Fruit fly (Drosophila melanogaster) whole organism, embryonic: ENCODE measurements around the gene Ugt316A1.

Source experiments
- Bdp1 ChIP-seq: fragments of 200-800 bp; sonication (Bioruptor generic); optimal IDR thresholded peaks from 3 replicates; lab custom pipeline; 2016; ENCODE audit warnings: missing biosample characterization, missing genetic modification characterization
- Bteb2 ChIP-seq: fragments of 200-800 bp; sonication (Bioruptor generic); optimal IDR thresholded peaks from 2 replicates; lab custom pipeline; 2016; ENCODE audit warnings: missing biosample characterization, missing genetic modification characterization
- CG10274 ChIP-seq: fragments of 200-800 bp; sonication (Bioruptor generic); optimal IDR thresholded peaks from 3 replicates; lab custom pipeline; 2017; ENCODE audit warnings: missing biosample characterization, mild to moderate bottlenecking, missing genetic modification characterization
- CG11093 ChIP-seq: fragments of 200-800 bp; sonication (Bioruptor generic); IDR thresholded peaks from 3 replicates; pipeline ENCODE4 v1.3.6; 2022; ENCODE audit warnings: missing biosample characterization, missing genetic modification characterization
- CG12155 ChIP-seq: fragments of 200-800 bp; sonication (Bioruptor generic); optimal IDR thresholded peaks from 3 replicates; lab custom pipeline; 2016; ENCODE audit warnings: missing biosample characterization, missing genetic modification characterization
- CG13775 ChIP-seq: fragments of 200-800 bp; sonication (Bioruptor generic); optimal IDR thresholded peaks from 3 replicates; lab custom pipeline; 2017; ENCODE audit warnings: missing biosample characterization, mild to moderate bottlenecking, missing genetic modification characterization
- CG14014 ChIP-seq: fragments of 200-800 bp; sonication (Bioruptor generic); IDR thresholded peaks from 2 replicates; pipeline ENCODE4 v1.3.6; 2022; ENCODE audit warnings: missing biosample characterization, missing genetic modification characterization
- CG14710 ChIP-seq: fragments of 200-800 bp; sonication (Bioruptor generic); optimal IDR thresholded peaks from 3 replicates; lab custom pipeline; 2019; ENCODE audit warnings: missing biosample characterization, mild to moderate bottlenecking, missing genetic modification characterization, moderate library complexity
- CG15011 ChIP-seq: fragments of 200-800 bp; sonication (Bioruptor generic); optimal IDR thresholded peaks from 3 replicates; lab custom pipeline; 2018; ENCODE audit warnings: missing biosample characterization, mild to moderate bottlenecking, missing genetic modification characterization
- CG17568 ChIP-seq: fragments of 200-800 bp; sonication (Bioruptor generic); optimal IDR thresholded peaks from 2 replicates; lab custom pipeline; 2018; ENCODE audit warnings: missing biosample characterization, mild to moderate bottlenecking, missing genetic modification characterization, moderate library complexity
- CG1832 ChIP-seq: fragments of 200-800 bp; sonication (Bioruptor generic); optimal IDR thresholded peaks from 2 replicates; lab custom pipeline; 2017; ENCODE audit warnings: missing biosample characterization, mild to moderate bottlenecking, missing genetic modification characterization, inconsistent platforms
- CG2120 ChIP-seq: fragments of 200-800 bp; sonication (Bioruptor generic); optimal IDR thresholded peaks from 3 replicates; lab custom pipeline; 2016; ENCODE audit warnings: missing biosample characterization, missing genetic modification characterization
- CG2129 ChIP-seq: fragments of 200-800 bp; sonication (Bioruptor generic); IDR thresholded peaks from 2 replicates; pipeline ENCODE4 v1.3.6; 2022; ENCODE audit warnings: missing biosample characterization, missing genetic modification characterization; ENCODE audit not compliant: partially characterized antibody
- CG3065 ChIP-seq: fragments of 200-800 bp; sonication (Bioruptor generic); optimal IDR thresholded peaks from 2 replicates; lab custom pipeline; 2016; ENCODE audit warnings: missing biosample characterization, missing genetic modification characterization
- CG33557 ChIP-seq: fragments of 200-800 bp; sonication (Bioruptor generic); optimal IDR thresholded peaks from 2 replicates; lab custom pipeline; 2019; ENCODE audit warnings: missing biosample characterization, mild to moderate bottlenecking, missing genetic modification characterization, moderate library complexity
- CG4854 ChIP-seq: fragments of 200-800 bp; sonication (Bioruptor generic); optimal IDR thresholded peaks from 2 replicates; lab custom pipeline; 2016; ENCODE audit warnings: missing biosample characterization, missing genetic modification characterization, inconsistent platforms
- CG6175 ChIP-seq: fragments of 200-800 bp; sonication (Bioruptor generic); IDR thresholded peaks from 3 replicates; pipeline ENCODE4 v1.3.6; 2022; ENCODE audit warnings: missing biosample characterization, missing genetic modification characterization
- CG6272 ChIP-seq: fragments of 200-800 bp; sonication (Bioruptor generic); IDR thresholded peaks from 2 replicates; pipeline ENCODE4 v1.3.6; 2022; ENCODE audit warnings: missing biosample characterization, missing genetic modification characterization
- CG7372 ChIP-seq: fragments of 200-800 bp; sonication (Bioruptor generic); IDR thresholded peaks from 2 replicates; pipeline ENCODE4 v1.3.6; 2022; ENCODE audit warnings: missing biosample characterization, missing genetic modification characterization
- CG7839 ChIP-seq: fragments of 200-800 bp; sonication (Bioruptor generic); optimal IDR thresholded peaks from 3 replicates; lab custom pipeline; 2018; ENCODE audit warnings: missing biosample characterization, mild to moderate bottlenecking, missing genetic modification characterization, moderate library complexity
- CG8089 ChIP-seq: fragments of 200-800 bp; sonication (Bioruptor generic); optimal IDR thresholded peaks from 3 replicates; lab custom pipeline; 2016; ENCODE audit warnings: missing biosample characterization, missing genetic modification characterization
- CrebB ChIP-seq: fragments of 200-800 bp; sonication (Bioruptor generic); optimal IDR thresholded peaks from 3 replicates; lab custom pipeline; 2018; ENCODE audit warnings: missing biosample characterization, mild to moderate bottlenecking, missing genetic modification characterization
- Dad ChIP-seq: fragments of 200-800 bp; sonication (Bioruptor generic); optimal IDR thresholded peaks from 3 replicates; lab custom pipeline; 2016; ENCODE audit warnings: missing biosample characterization, missing genetic modification characterization
- Dip2 ChIP-seq: fragments of 200-800 bp; sonication (Bioruptor generic); IDR thresholded peaks from 2 replicates; pipeline ENCODE4 v1.3.6; 2022; ENCODE audit warnings: missing biosample characterization, missing genetic modification characterization
- GATAe ChIP-seq: fragments of 200-800 bp; sonication (Bioruptor generic); conservative IDR thresholded peaks from 2 replicates; pipeline ENCODE4 v1.3.6; 2022; ENCODE audit warnings: missing biosample characterization, missing genetic modification characterization
- Hr39 ChIP-seq: fragments of >200 bp; optimal IDR thresholded peaks from 2 replicates; lab custom pipeline; 2017
- MESR4 ChIP-seq: fragments of 200-800 bp; sonication (Bioruptor generic); optimal IDR thresholded peaks from 2 replicates; lab custom pipeline; 2018; ENCODE audit warnings: missing biosample characterization, mild to moderate bottlenecking, missing genetic modification characterization, moderate library complexity
- Mad ChIP-seq: fragments of 200-800 bp; sonication (Bioruptor generic); optimal IDR thresholded peaks from 2 replicates; lab custom pipeline; 2016; ENCODE audit warnings: missing biosample characterization, missing genetic modification characterization
- Nf-YC ChIP-seq: fragments of 200-800 bp; optimal IDR thresholded peaks from 3 replicates; lab custom pipeline; 2019; ENCODE audit warnings: missing biosample characterization, mild to moderate bottlenecking, missing genetic modification characterization, moderate library complexity
- Side ChIP-seq: fragments of 200-800 bp; sonication (Bioruptor generic); optimal IDR thresholded peaks from 2 replicates; lab custom pipeline; 2016; ENCODE audit warnings: missing biosample characterization, missing genetic modification characterization
- Sry-δ ChIP-seq: fragments of 200-800 bp; sonication (Bioruptor generic); optimal IDR thresholded peaks from 2 replicates; lab custom pipeline; 2016; ENCODE audit warnings: missing biosample characterization, missing genetic modification characterization
- Vsx1 ChIP-seq: fragments of 200-800 bp; sonication (Bioruptor generic); optimal IDR thresholded peaks from 2 replicates; lab custom pipeline; 2017; ENCODE audit warnings: missing biosample characterization, mild to moderate bottlenecking, missing genetic modification characterization, missing genetic modification reagents
- ara ChIP-seq: fragments of 200-800 bp; sonication (Bioruptor generic); IDR thresholded peaks from 2 replicates; pipeline ENCODE4 v1.3.6; 2022; ENCODE audit warnings: missing biosample characterization, missing genetic modification characterization
- bab2 ChIP-seq: fragments of 200-800 bp; sonication (Bioruptor generic); optimal IDR thresholded peaks from 2 replicates; lab custom pipeline; 2016; ENCODE audit warnings: missing biosample characterization, missing genetic modification characterization
- bowl ChIP-seq: fragments of 200-800 bp; sonication (Bioruptor generic); IDR thresholded peaks from 2 replicates; pipeline ENCODE4 v1.3.6; 2022; ENCODE audit warnings: missing biosample characterization, missing genetic modification characterization
- ci ChIP-seq: fragments of 200-800 bp; sonication (Bioruptor generic); IDR thresholded peaks from 3 replicates; pipeline ENCODE4 v1.3.6; 2022; ENCODE audit warnings: missing biosample characterization, missing genetic modification characterization
- eve ChIP-seq, 2 experiments: fragments of >200 bp; optimal IDR thresholded peaks; 2 replicates each; lab custom pipeline; 2017; ENCODE audit warnings: missing biosample characterization in 2 of 2, missing genetic modification characterization in 2 of 2
- fru ChIP-seq: fragments of >200 bp; optimal IDR thresholded peaks from 2 replicates; lab custom pipeline; 2017
- grn ChIP-seq: fragments of 200-800 bp; sonication (Bioruptor generic); optimal IDR thresholded peaks from 3 replicates; lab custom pipeline; 2017; ENCODE audit warnings: missing biosample characterization, missing genetic modification characterization
- gro ChIP-seq: fragments of 200-800 bp; sonication (Bioruptor generic); optimal IDR thresholded peaks from 2 replicates; lab custom pipeline; 2016; ENCODE audit warnings: missing biosample characterization, missing genetic modification characterization
- gsb-n ChIP-seq: fragments of 200-800 bp; sonication (Bioruptor generic); optimal IDR thresholded peaks from 3 replicates; lab custom pipeline; 2018; ENCODE audit warnings: missing biosample characterization, mild to moderate bottlenecking, missing genetic modification characterization
- hb ChIP-seq: fragments of 200-800 bp; sonication (Bioruptor generic); IDR thresholded peaks from 3 replicates; pipeline ENCODE4 v1.3.6; 2022; ENCODE audit warnings: missing biosample characterization, missing genetic modification characterization; ENCODE audit not compliant: partially characterized antibody
- her ChIP-seq: fragments of 200-800 bp; sonication (Bioruptor generic); optimal IDR thresholded peaks from 2 replicates; lab custom pipeline; 2016; ENCODE audit warnings: missing biosample characterization, missing genetic modification characterization
- jigr1 ChIP-seq: fragments of 200-800 bp; sonication (Bioruptor generic); IDR thresholded peaks from 3 replicates; pipeline ENCODE4 v1.3.6; 2022; ENCODE audit warnings: missing biosample characterization, missing genetic modification characterization
- jing ChIP-seq: fragments of 200-800 bp; sonication (Bioruptor generic); optimal IDR thresholded peaks from 2 replicates; lab custom pipeline; 2018; ENCODE audit warnings: missing biosample characterization, mild to moderate bottlenecking, missing genetic modification characterization
- kah ChIP-seq: fragments of 200-800 bp; sonication (Bioruptor generic); optimal IDR thresholded peaks from 2 replicates; lab custom pipeline; 2018; ENCODE audit warnings: missing biosample characterization, mild to moderate bottlenecking, missing genetic modification characterization
- maf-S ChIP-seq: fragments of 200-800 bp; sonication (Bioruptor generic); optimal IDR thresholded peaks from 2 replicates; lab custom pipeline; 2016; ENCODE audit warnings: missing biosample characterization, missing genetic modification characterization
- psq ChIP-seq: fragments of 200-800 bp; sonication (Bioruptor generic); optimal IDR thresholded peaks from 2 replicates; lab custom pipeline; 2017; ENCODE audit warnings: missing biosample characterization, missing genetic modification characterization
- ssp ChIP-seq: fragments of 200-800 bp; sonication (Bioruptor generic); IDR thresholded peaks from 2 replicates; pipeline ENCODE4 v1.3.6; 2022; ENCODE audit warnings: missing biosample characterization, missing genetic modification characterization
- tap ChIP-seq: fragments of 200-800 bp; optimal IDR thresholded peaks from 3 replicates; lab custom pipeline; 2019; ENCODE audit warnings: missing biosample characterization, mild to moderate bottlenecking, missing genetic modification characterization, moderate library complexity
- ttk ChIP-seq: fragments of 200-800 bp; sonication (Bioruptor generic); IDR thresholded peaks from 2 replicates; pipeline ENCODE4 v2.1.2; 2022; ENCODE audit warnings: missing biosample characterization, missing genetic modification characterization

Ugt316A1 gene

dm6 chr3L:19062472-19063409, at the start of gene Ugt316A1, which contains the start of gene Sfxn2 (continued):
- no peak for TF ChIP-seq CG1832 (GFP tag; lab: Kevin White, UChicago)
- 0 out of 2 replicates have a peak, but pooled peaks have one; percentile 20 for TF ChIP-seq CG7372 (GFP tag; lab: Robert Waterston, UW)
- TF ChIP-seq CG2129 (GFP tag; lab: Robert Waterston, UW) = no peak
- peak; percentile 55 for TF ChIP-seq CrebB (tag; lab: Kevin White, UChicago)
- no peak for TF ChIP-seq Dad (GFP tag; lab: Kevin White, UChicago)
- TF ChIP-seq CG11093 (GFP tag; lab: Robert Waterston, UW) = no peak
- no peak for TF ChIP-seq psq (GFP tag; lab: Kevin White, UChicago)
- TF ChIP-seq CG17568 (GFP tag; lab: Kevin White, UChicago) = peak; percentile 40
- TF ChIP-seq gro (GFP tag; lab: Kevin White, UChicago) = no peak
- no peak for TF ChIP-seq CG6175 (GFP tag; lab: Robert Waterston, UW)
- no peak for TF ChIP-seq fru (lab: Kevin White, UChicago)
- TF ChIP-seq maf-S (GFP tag; lab: Kevin White, UChicago) = no peak
- no peak; the same call in 1 of the 2 replicates for TF ChIP-seq ttk (GFP tag; lab: Robert Waterston, UW)
- peak; percentile 55 for TF ChIP-seq ci
- no peak for TF ChIP-seq Side (GFP tag; lab: Kevin White, UChicago)
- no peak for TF ChIP-seq kah (GFP tag; lab: Kevin White, UChicago)
- no peak for TF ChIP-seq CG8089 (GFP tag; lab: Kevin White, UChicago)
- TF ChIP-seq ssp (GFP tag; lab: Robert Waterston, UW) = peak; percentile 39; the same call in 1 of the 2 replicates
- TF ChIP-seq hb (GFP tag; lab: Robert Waterston, UW) = no peak
- no peak for TF ChIP-seq CG15011
- no peak for TF ChIP-seq eve (GFP tag; optimal IDR thresholded peaks at IDR 0.05; lab: Kevin White, UChicago)
- TF ChIP-seq tap = no peak
- TF ChIP-seq CG33557 (GFP tag; lab: Kevin White, UChicago) = peak; percentile 35
- no peak for TF ChIP-seq grn (GFP tag; lab: Kevin White, UChicago)
- no peak for TF ChIP-seq Bteb2
- TF ChIP-seq Vsx1 (GFP tag; lab: Kevin White, UChicago) = no peak
- no peak for TF ChIP-seq GATAe
- no peak for TF ChIP-seq Dip2
- peak; percentile 36 for TF ChIP-seq Mad (GFP tag; lab: Kevin White, UChicago)
- peak; percentile 76 for TF ChIP-seq CG2120 (GFP tag; lab: Kevin White, UChicago)
- TF ChIP-seq Sry-δ = peak; percentile 48
- TF ChIP-seq CG13775 (GFP tag; lab: Kevin White, UChicago) = peak; percentile 89
- no peak for TF ChIP-seq ara (GFP tag; lab: Robert Waterston, UW)
- TF ChIP-seq jigr1 (GFP tag; lab: Robert Waterston, UW) = no peak
- TF ChIP-seq jing (GFP tag; lab: Kevin White, UChicago) = no peak
- TF ChIP-seq bowl (GFP tag; lab: Robert Waterston, UW) = no peak
- peak; percentile 18 for TF ChIP-seq Nf-YC (tag; lab: Kevin White, UChicago)
- TF ChIP-seq CG4854 (GFP tag; lab: Kevin White, UChicago) = peak; percentile 26
- peak; percentile 42 for TF ChIP-seq gsb-n (tag; lab: Kevin White, UChicago)
- TF ChIP-seq Bdp1 = peak; percentile 4
- TF ChIP-seq CG10274 (GFP tag; lab: Kevin White, UChicago) = no peak
- TF ChIP-seq CG3065 (GFP tag; lab: Kevin White, UChicago) = no peak
- peak; percentile 83 for TF ChIP-seq MESR4 (GFP tag; lab: Kevin White, UChicago)
- TF ChIP-seq CG14710 (tag; lab: Kevin White, UChicago) = peak; percentile 66
- TF ChIP-seq Hr39 (lab: Kevin White, UChicago) = no peak
- peak; percentile 45 for TF ChIP-seq CG6272 (GFP tag; lab: Robert Waterston, UW)
- TF ChIP-seq bab2 (GFP tag; lab: Kevin White, UChicago) = peak; percentile 19
- peak; percentile 47 for TF ChIP-seq CG12155 (GFP tag; lab: Kevin White, UChicago)
- peak; percentile 2 for TF ChIP-seq her
- TF ChIP-seq CG14014 (GFP tag; lab: Robert Waterston, UW) = no peak
- peak; percentile 24 for TF ChIP-seq CG7839 (tag; lab: Kevin White, UChicago)
